Fruit fly (Drosophila melanogaster) whole organism, embryonic: ENCODE measurements around the gene Or82a.
A peak's percentile ranks its signal among the peaks of the same experiment; 100 is the strongest.

ENCODE experiments used
- CG10274 ChIP-seq: fragments of 200-800 bp; sonication (Bioruptor generic); optimal IDR thresholded peaks from 3 replicates; lab custom pipeline; 2017; ENCODE audit warnings: missing biosample characterization, mild to moderate bottlenecking, missing genetic modification characterization
- CG10959 ChIP-seq: fragments of 200-800 bp; sonication (Bioruptor generic); IDR thresholded peaks from 2 replicates; pipeline ENCODE4 v1.3.6; 2022; ENCODE audit warnings: missing biosample characterization, missing genetic modification characterization
- CG12236 ChIP-seq: fragments of 200-800 bp; sonication (Bioruptor generic); optimal IDR thresholded peaks from 2 replicates; lab custom pipeline; 2016; ENCODE audit warnings: missing biosample characterization, missing genetic modification characterization
- CG13123 ChIP-seq: fragments of 200-800 bp; sonication (Bioruptor generic); optimal IDR thresholded peaks from 2 replicates; lab custom pipeline; 2016; ENCODE audit warnings: missing biosample characterization, missing genetic modification characterization
- CG13296 ChIP-seq: fragments of 200-800 bp; sonication (Bioruptor generic); optimal IDR thresholded peaks from 3 replicates; lab custom pipeline; 2018; ENCODE audit warnings: missing biosample characterization, mild to moderate bottlenecking, missing genetic modification characterization
- CG14965 ChIP-seq: fragments of 200-800 bp; sonication (Bioruptor generic); optimal IDR thresholded peaks from 2 replicates; lab custom pipeline; 2016; ENCODE audit warnings: missing biosample characterization, missing genetic modification characterization, borderline replicate concordance
- CG17328 ChIP-seq: fragments of 200-800 bp; sonication (Bioruptor generic); IDR thresholded peaks from 2 replicates; pipeline ENCODE4 v1.3.6; 2022; ENCODE audit warnings: missing biosample characterization, missing genetic modification characterization
- CG17385 ChIP-seq: fragments of 200-800 bp; sonication (Bioruptor generic); optimal IDR thresholded peaks from 3 replicates; lab custom pipeline; 2018; ENCODE audit warnings: missing biosample characterization, mild to moderate bottlenecking, missing genetic modification characterization
- CG2116 ChIP-seq: fragments of 200-800 bp; sonication (Bioruptor generic); optimal IDR thresholded peaks from 3 replicates; lab custom pipeline; 2018; ENCODE audit warnings: missing biosample characterization, mild to moderate bottlenecking, missing genetic modification characterization
- CG32767 ChIP-seq: fragments of 200-800 bp; sonication (Bioruptor generic); IDR thresholded peaks from 2 replicates; pipeline ENCODE4 v1.3.6; 2022; ENCODE audit warnings: missing biosample characterization, missing genetic modification characterization
- CG33213 ChIP-seq: fragments of 200-800 bp; sonication (Bioruptor generic); optimal IDR thresholded peaks from 3 replicates; lab custom pipeline; 2016; ENCODE audit warnings: missing biosample characterization, missing genetic modification characterization
- CG4282 ChIP-seq: fragments of 200-800 bp; sonication (Bioruptor generic); optimal IDR thresholded peaks from 2 replicates; lab custom pipeline; 2016; ENCODE audit warnings: missing biosample characterization, missing genetic modification characterization
- CG4360 ChIP-seq: fragments of 200-800 bp; sonication (Bioruptor generic); IDR thresholded peaks from 2 replicates; pipeline ENCODE4 v1.3.6; 2022; ENCODE audit warnings: missing biosample characterization, missing genetic modification characterization
- CG43689 ChIP-seq: fragments of 200-800 bp; sonication (Bioruptor generic); IDR thresholded peaks from 2 replicates; pipeline ENCODE4 v1.3.6; 2022; ENCODE audit warnings: missing biosample characterization, missing genetic modification characterization
- CG4730 ChIP-seq: fragments of 200-800 bp; sonication (Bioruptor generic); IDR thresholded peaks from 2 replicates; pipeline ENCODE4 v1.3.6; 2022; ENCODE audit warnings: missing biosample characterization, missing genetic modification characterization
- CG6272 ChIP-seq: fragments of 200-800 bp; sonication (Bioruptor generic); IDR thresholded peaks from 2 replicates; pipeline ENCODE4 v1.3.6; 2022; ENCODE audit warnings: missing biosample characterization, missing genetic modification characterization
- D19B ChIP-seq: fragments of 200-800 bp; sonication (Bioruptor generic); optimal IDR thresholded peaks from 2 replicates; lab custom pipeline; 2017; ENCODE audit warnings: missing biosample characterization, mild to moderate bottlenecking, missing genetic modification characterization
- Doc2 ChIP-seq: fragments of 200-800 bp; sonication (Bioruptor generic); IDR thresholded peaks from 2 replicates; pipeline ENCODE4 v1.3.6; 2022; ENCODE audit warnings: missing biosample characterization, missing genetic modification characterization
- Drgx ChIP-seq: fragments of 200-800 bp; sonication (Bioruptor generic); IDR thresholded peaks from 2 replicates; pipeline ENCODE4 v1.3.6; 2022; ENCODE audit warnings: missing biosample characterization, missing genetic modification characterization
- Fer2 ChIP-seq: fragments of 200-800 bp; sonication (Bioruptor generic); optimal IDR thresholded peaks from 2 replicates; lab custom pipeline; 2018; ENCODE audit warnings: missing biosample characterization, mild to moderate bottlenecking, missing genetic modification characterization, moderate library complexity
- HLH3B ChIP-seq: fragments of 200-800 bp; sonication (Bioruptor generic); IDR thresholded peaks from 2 replicates; pipeline ENCODE4 v1.3.6; 2022; ENCODE audit warnings: missing biosample characterization, missing genetic modification characterization
- Hmx ChIP-seq: fragments of 200-800 bp; sonication (Bioruptor generic); optimal IDR thresholded peaks from 2 replicates; lab custom pipeline; 2016; ENCODE audit warnings: missing biosample characterization, missing genetic modification characterization
- Hr39 ChIP-seq: fragments of >200 bp; optimal IDR thresholded peaks from 2 replicates; lab custom pipeline; 2017
- NK7.1 ChIP-seq: fragments of 200-800 bp; sonication (Bioruptor generic); optimal IDR thresholded peaks from 3 replicates; lab custom pipeline; 2016; ENCODE audit warnings: missing biosample characterization, missing genetic modification characterization
- Sox100B ChIP-seq: fragments of 200-800 bp; sonication (Bioruptor generic); optimal IDR thresholded peaks from 3 replicates; lab custom pipeline; 2018; ENCODE audit warnings: missing biosample characterization, mild to moderate bottlenecking, missing genetic modification characterization
- Usf ChIP-seq: fragments of 200-800 bp; sonication (Bioruptor generic); optimal IDR thresholded peaks from 2 replicates; lab custom pipeline; 2017; ENCODE audit warnings: missing genotype, missing biosample characterization, missing genetic modification characterization
- amos ChIP-seq: fragments of 200-800 bp; sonication (Bioruptor generic); IDR thresholded peaks from 2 replicates; pipeline ENCODE4 v1.3.6; 2022; ENCODE audit warnings: missing biosample characterization, missing genetic modification characterization; ENCODE audit not compliant: partially characterized antibody
- chif ChIP-seq, 2 experiments: fragments of 200-800 bp; sonication (Bioruptor generic); optimal IDR thresholded peaks; 3 replicates each; lab custom pipeline; 2016; ENCODE audit warnings: missing biosample characterization in 2 of 2, missing genetic modification characterization in 2 of 2
- dati ChIP-seq: fragments of 200-800 bp; sonication (Bioruptor generic); IDR thresholded peaks from 2 replicates; pipeline ENCODE4 v1.3.6; 2022; ENCODE audit warnings: missing biosample characterization, missing genetic modification characterization
- dysf ChIP-seq: fragments of 200-800 bp; sonication (Bioruptor generic); IDR thresholded peaks from 3 replicates; pipeline ENCODE4 v1.3.6; 2022; ENCODE audit warnings: missing biosample characterization, missing genetic modification characterization
- ftz-f1 ChIP-seq: fragments of 200-800 bp; sonication (Bioruptor generic); optimal IDR thresholded peaks from 2 replicates; lab custom pipeline; 2016; ENCODE audit warnings: missing biosample characterization, missing genetic modification characterization
- gcm2 ChIP-seq: fragments of 200-800 bp; sonication (Bioruptor generic); optimal IDR thresholded peaks from 2 replicates; lab custom pipeline; 2016; ENCODE audit warnings: missing biosample characterization, missing genetic modification characterization
- grau ChIP-seq: fragments of 200-800 bp; optimal IDR thresholded peaks from 3 replicates; lab custom pipeline; 2019; ENCODE audit warnings: missing biosample characterization, mild to moderate bottlenecking, missing genetic modification characterization, moderate library complexity
- hth ChIP-seq: fragments of >200 bp; optimal IDR thresholded peaks from 2 replicates; lab custom pipeline; 2017; ENCODE audit warnings: inconsistent platforms
- kah ChIP-seq: fragments of 200-800 bp; sonication (Bioruptor generic); optimal IDR thresholded peaks from 2 replicates; lab custom pipeline; 2018; ENCODE audit warnings: missing biosample characterization, mild to moderate bottlenecking, missing genetic modification characterization
- ken ChIP-seq: fragments of 200-800 bp; sonication (Bioruptor generic); IDR thresholded peaks from 3 replicates; pipeline ENCODE4 v1.3.6; 2022; ENCODE audit warnings: missing biosample characterization, missing genetic modification characterization
- lilli ChIP-seq: fragments of 200-800 bp; sonication (Bioruptor generic); optimal IDR thresholded peaks from 3 replicates; lab custom pipeline; 2016; ENCODE audit warnings: missing biosample characterization, missing genetic modification characterization
- nmo ChIP-seq: fragments of 200-800 bp; sonication (Bioruptor generic); optimal IDR thresholded peaks from 2 replicates; lab custom pipeline; 2018; ENCODE audit warnings: missing biosample characterization, mild to moderate bottlenecking, missing genetic modification characterization, moderate library complexity
- onecut ChIP-seq: fragments of 200-800 bp; sonication (Bioruptor generic); IDR thresholded peaks from 2 replicates; pipeline ENCODE4 v1.3.6; 2022; ENCODE audit warnings: missing biosample characterization, missing genetic modification characterization
- pfk ChIP-seq: fragments of 200-800 bp; sonication (Bioruptor generic); optimal IDR thresholded peaks from 2 replicates; lab custom pipeline; 2018; ENCODE audit warnings: missing biosample characterization, mild to moderate bottlenecking, missing genetic modification characterization, moderate library complexity
- pum ChIP-seq: fragments of 200-800 bp; sonication (Bioruptor generic); optimal IDR thresholded peaks from 2 replicates; lab custom pipeline; 2016; ENCODE audit warnings: missing biosample characterization, missing genetic modification characterization
- sug ChIP-seq: fragments of 200-800 bp; optimal IDR thresholded peaks from 2 replicates; lab custom pipeline; 2019; ENCODE audit warnings: missing biosample characterization, mild to moderate bottlenecking, missing genetic modification characterization, moderate library complexity
- tio ChIP-seq: fragments of 200-800 bp; sonication (Bioruptor generic); optimal IDR thresholded peaks from 2 replicates; lab custom pipeline; 2017; ENCODE audit warnings: missing biosample characterization, missing genetic modification characterization, inconsistent platforms
- tll ChIP-seq, 2 experiments: fragments of 200-800 bp in 1 of 2; fragments of >200 bp in 1 of 2; sonication (Bioruptor generic) in 1 of 2; optimal IDR thresholded peaks; 2 replicates each; lab custom pipeline; 2017 to 2019; ENCODE audit warnings: missing biosample characterization in 2 of 2, missing genetic modification characterization in 2 of 2, mild to moderate bottlenecking in 1 of 2, moderate library complexity in 1 of 2
- tna ChIP-seq: fragments of 200-800 bp; sonication (Bioruptor generic); IDR thresholded peaks from 2 replicates; pipeline ENCODE4 v1.3.6; 2022; ENCODE audit warnings: missing biosample characterization, missing genetic modification characterization; ENCODE audit not compliant: partially characterized antibody
- ttk ChIP-seq: fragments of 200-800 bp; sonication (Bioruptor generic); IDR thresholded peaks from 2 replicates; pipeline ENCODE4 v2.1.2; 2022; ENCODE audit warnings: missing biosample characterization, missing genetic modification characterization
- tup ChIP-seq: fragments of 200-800 bp; sonication (Bioruptor generic); optimal IDR thresholded peaks from 2 replicates; lab custom pipeline; 2016; ENCODE audit warnings: missing biosample characterization, mild to moderate bottlenecking, missing genetic modification characterization, moderate library complexity
- vfl ChIP-seq: fragments of 200-800 bp; sonication (Bioruptor generic); optimal IDR thresholded peaks from 2 replicates; lab custom pipeline; 2016; ENCODE audit warnings: missing biosample characterization, missing genetic modification characterization
- vnd ChIP-seq: fragments of 200-800 bp; sonication (Bioruptor generic); IDR thresholded peaks from 3 replicates; pipeline ENCODE4 v1.3.6; 2022; ENCODE audit warnings: missing biosample characterization, missing genetic modification characterization; ENCODE audit not compliant: partially characterized antibody

Or82a gene

dm6 chr3R:4215264-4215993 lies 41.3 kb upstream of the Or82a start, which contains the start of gene CG14636 (continued):
- TF ChIP-seq CG4730 = peak; percentile 55
- no peak for TF ChIP-seq ken
- peak; percentile 25 for TF ChIP-seq CG2116 (GFP tag; lab: Kevin White, UChicago)
- peak; percentile 76 for TF ChIP-seq lilli (GFP tag; lab: Kevin White, UChicago)
- TF ChIP-seq D19B (GFP tag; lab: Kevin White, UChicago) = peak; percentile 19
- peak; percentile 38 for TF ChIP-seq CG33213 (GFP tag; lab: Kevin White, UChicago)
- no peak for TF ChIP-seq amos
- peak; percentile 25 for TF ChIP-seq gcm2 (GFP tag; lab: Kevin White, UChicago)
- no peak for TF ChIP-seq Hr39 (lab: Kevin White, UChicago)
- no peak for TF ChIP-seq CG13123 (GFP tag; lab: Kevin White, UChicago)
- TF ChIP-seq sug (tag; lab: Kevin White, UChicago) = peak; percentile 72
- TF ChIP-seq NK7.1 (GFP tag; lab: Kevin White, UChicago) = peak; percentile 17
- 0 out of 3 replicates have a peak, but pooled peaks have one; percentile 24 for TF ChIP-seq vnd (GFP tag; lab: Robert Waterston, UW)
- no peak for TF ChIP-seq Hmx
- peak; percentile 80 for TF ChIP-seq CG13296
- TF ChIP-seq CG12236 (GFP tag; lab: Kevin White, UChicago) = no peak
- no peak for TF ChIP-seq CG14965 (GFP tag; lab: Kevin White, UChicago)
- TF ChIP-seq nmo (GFP tag; lab: Kevin White, UChicago) = peak; percentile 43
- peak; percentile 68 for TF ChIP-seq CG6272 (GFP tag; lab: Robert Waterston, UW)
- TF ChIP-seq hth (lab: Kevin White, UChicago) = no peak
- TF ChIP-seq tup (GFP tag; lab: Kevin White, UChicago) = no peak
- TF ChIP-seq Drgx (GFP tag; lab: Robert Waterston, UW) = peak; percentile 83
- no peak for TF ChIP-seq tna
- TF ChIP-seq Doc2 (GFP tag; lab: Robert Waterston, UW) = no peak
- peak; percentile 22 for TF ChIP-seq Fer2
- TF ChIP-seq ftz-f1 = peak; percentile 38
- TF ChIP-seq tio (GFP tag; lab: Kevin White, UChicago) = peak; percentile 59
- TF ChIP-seq grau (tag; lab: Kevin White, UChicago) = peak; percentile 75
- peak; percentile 56 for TF ChIP-seq onecut (GFP tag; lab: Robert Waterston, UW)
- peak; percentile 40 for TF ChIP-seq CG10274 (GFP tag; lab: Kevin White, UChicago)
- peak; percentile 65 for TF ChIP-seq ttk (GFP tag; lab: Robert Waterston, UW)
- peak; percentile 90 for TF ChIP-seq dysf (GFP tag; lab: Robert Waterston, UW)
- peak; percentile 78 for TF ChIP-seq HLH3B (GFP tag; lab: Robert Waterston, UW)
- peak; percentile 54 for TF ChIP-seq CG17328 (GFP tag; lab: Robert Waterston, UW)
- TF ChIP-seq Sox100B (GFP tag; lab: Kevin White, UChicago) = peak; percentile 70
- peak; percentile 23 for TF ChIP-seq kah
- TF ChIP-seq CG4282 (GFP tag; lab: Kevin White, UChicago) = peak; percentile 68
- TF ChIP-seq CG32767 (GFP tag; lab: Robert Waterston, UW) = 0 out of 2 replicates have a peak, but pooled peaks have one; percentile 18
- peak; percentile 43 for TF ChIP-seq pum (GFP tag; lab: Kevin White, UChicago)
- no peak for TF ChIP-seq CG43689 (GFP tag; lab: Robert Waterston, UW)
- no peak for TF ChIP-seq CG4360 (GFP tag; lab: Robert Waterston, UW)
- no peak for TF ChIP-seq tll (GFP tag; optimal IDR thresholded peaks at IDR 0.05; lab: Kevin White, UChicago)
- TF ChIP-seq pfk (GFP tag; lab: Kevin White, UChicago) = no peak
- TF ChIP-seq dati (GFP tag; lab: Robert Waterston, UW) = no peak
- TF ChIP-seq CG17385 = peak; percentile 68
- TF ChIP-seq chif (GFP tag; optimal IDR thresholded peaks at IDR 0.05; lab: Kevin White, UChicago) = peak; percentile 34 to 67
- TF ChIP-seq CG10959 = no peak
- no peak for TF ChIP-seq vfl (GFP tag; lab: Kevin White, UChicago)
- TF ChIP-seq Usf = peak; percentile 28
- TF ChIP-seq, all 482 proteins: peak for 334
